Fruit fly (Drosophila melanogaster): ENCODE data around the gene lectin-29Ca.

The lectin-29Ca gene

dm6 chr2L:8394180-8394579, at the start of gene lectin-29Ca:
Gene lectin-29Ca, minus strand, starts transcription at chr2L:8394280.
- TF ChIP-seq CG17801 (GFP tag; optimal IDR thresholded peaks at IDR 0.05; ENCODE audit: partially characterized antibody), result no peak

- TF ChIP-seq CG17801 (GFP tag; optimal IDR thresholded peaks at IDR 0.05; ENCODE audit: partially characterized antibody), result no peak
Observed at dm6 chr2L:8442147-8442546, 48.1 kb upstream of the lectin-29Ca start, which contains the start of gene CG31897. Gene CG31897, plus strand, starts transcription at chr2L:8442447.

dm6 chr2L:8438052-8438451, 44.0 kb upstream of the lectin-29Ca start, which contains the start of gene mus201:
Gene mus201, plus strand, starts transcription at chr2L:8438169.
- TF ChIP-seq CG17801 (GFP tag; optimal IDR thresholded peaks at IDR 0.05; ENCODE audit: partially characterized antibody), result no peak

- TF ChIP-seq CG17801 (GFP tag; optimal IDR thresholded peaks at IDR 0.05; ENCODE audit: partially characterized antibody), result no peak
Observed at dm6 chr2L:8437176-8437575, 43.1 kb upstream of the lectin-29Ca start, which contains the start of the genes D12 and Chrac-14. Gene D12, minus strand, starts transcription at chr2L:8437365. Gene Chrac-14, plus strand, starts transcription at chr2L:8437405.

- no peak for TF ChIP-seq CG17801 (GFP tag; optimal IDR thresholded peaks at IDR 0.05; ENCODE audit: partially characterized antibody)
Observed at dm6 chr2L:8433512-8433911, 39.4 kb upstream of the lectin-29Ca start, which contains the start of gene grk. Gene grk, minus strand, starts transcription at chr2L:8433598.

- TF ChIP-seq CG17801 (GFP tag; optimal IDR thresholded peaks at IDR 0.05; ENCODE audit: partially characterized antibody), result no peak
Observed at dm6 chr2L:8432130-8432529, 38.0 kb upstream of the lectin-29Ca start.

dm6 chr2L:8426801-8427200, 32.7 kb upstream of the lectin-29Ca start:
- TF ChIP-seq CG17801 (GFP tag; optimal IDR thresholded peaks at IDR 0.05; ENCODE audit: partially characterized antibody), result no peak

- no peak for TF ChIP-seq CG17801 (GFP tag; optimal IDR thresholded peaks at IDR 0.05; ENCODE audit: partially characterized antibody)
Observed at dm6 chr2L:8425962-8426759, 32.1 kb upstream of the lectin-29Ca start.

dm6 chr2L:8425212-8425611, 31.1 kb upstream of the lectin-29Ca start:
- no peak for TF ChIP-seq CG17801 (GFP tag; optimal IDR thresholded peaks at IDR 0.05; ENCODE audit: partially characterized antibody)

- TF ChIP-seq CG17801 (GFP tag; optimal IDR thresholded peaks at IDR 0.05; ENCODE audit: partially characterized antibody), result no peak
Observed at dm6 chr2L:8424662-8425208, 30.7 kb upstream of the lectin-29Ca start.

- TF ChIP-seq CG17801 (GFP tag; optimal IDR thresholded peaks at IDR 0.05; ENCODE audit: partially characterized antibody), result no peak
Observed at dm6 chr2L:8424090-8424470, 30.0 kb upstream of the lectin-29Ca start.

- TF ChIP-seq CG17801 (GFP tag; optimal IDR thresholded peaks at IDR 0.05; ENCODE audit: partially characterized antibody), result no peak
Observed at dm6 chr2L:8423460-8424089, 29.5 kb upstream of the lectin-29Ca start.

- TF ChIP-seq CG17801 (GFP tag; optimal IDR thresholded peaks at IDR 0.05; ENCODE audit: partially characterized antibody), result no peak
Observed at dm6 chr2L:8423047-8423446, 29.0 kb upstream of the lectin-29Ca start.

- TF ChIP-seq CG17801 (GFP tag; optimal IDR thresholded peaks at IDR 0.05; ENCODE audit: partially characterized antibody), result no peak
Observed at dm6 chr2L:8421717-8422116, 27.6 kb upstream of the lectin-29Ca start.

- no peak for TF ChIP-seq CG17801 (GFP tag; optimal IDR thresholded peaks at IDR 0.05; ENCODE audit: partially characterized antibody)
Observed at dm6 chr2L:8420259-8420930, 26.3 kb upstream of the lectin-29Ca start.
